Worm (Caenorhabditis elegans) whole organism, young adult: Measurements from ENCODE around the gene Y102A11A.5.
A peak's percentile ranks its signal among the peaks of the same experiment; 100 is the strongest.
"Not testable (repeated sequence)": the region's sequence is repeated elsewhere in the genome, so short reads cannot be mapped to it uniquely, and the experiment has no call there.

Experiments used
- B0035.1 ChIP-seq: sonication (generic microtip); optimal IDR thresholded peaks from 2 replicates; lab custom pipeline; 2016; ENCODE audit warnings: missing genetic modification characterization, mild to moderate bottlenecking, missing compliant biosample characterization, missing genotype, missing genetic modification reagents
- D2030.7 ChIP-seq: fragments of 200-800 bp; sonication (Bioruptor generic); IDR thresholded peaks from 2 replicates; pipeline ENCODE4 v1.3.6; 2022; ENCODE audit warnings: missing genetic modification reagents, missing genetic modification characterization, missing compliant biosample characterization
- F10E7.11 ChIP-seq: sonication (generic microtip); optimal IDR thresholded peaks from 2 replicates; lab custom pipeline; 2017; ENCODE audit warnings: mild to moderate bottlenecking, missing genetic modification characterization, moderate library complexity, missing compliant biosample characterization
- F37B4.10 ChIP-seq: fragments of 200-800 bp; sonication (Bioruptor generic); IDR thresholded peaks from 2 replicates; pipeline ENCODE4 v1.3.6; 2022; ENCODE audit warnings: missing genetic modification characterization, missing compliant biosample characterization
- F49E8.2 ChIP-seq: sonication (generic microtip); optimal IDR thresholded peaks from 3 replicates; lab custom pipeline; 2017; ENCODE audit warnings: missing genetic modification characterization, mild to moderate bottlenecking, missing compliant biosample characterization, antibody characterized with exemption, moderate library complexity; ENCODE audit not compliant: insufficient read depth
- F55B11.4 ChIP-seq: sonication (generic microtip); optimal IDR thresholded peaks from 2 replicates; lab custom pipeline; 2016; ENCODE audit warnings: missing compliant biosample characterization, missing genetic modification characterization, borderline replicate concordance; ENCODE audit not compliant: insufficient read depth
- F57C9.4 ChIP-seq: sonication (generic microtip); optimal IDR thresholded peaks from 2 replicates; lab custom pipeline; 2017; ENCODE audit warnings: mild to moderate bottlenecking, missing genetic modification characterization, missing compliant biosample characterization
- akir-1 ChIP-seq: fragments of 200-800 bp; sonication (Bioruptor generic); optimal IDR thresholded peaks from 2 replicates; lab custom pipeline; 2018; ENCODE audit warnings: mild to moderate bottlenecking, missing genetic modification characterization, moderate library complexity, missing compliant biosample characterization
- ama-1 ChIP-seq, 3 experiments: fragments of 150-350 bp in 1 of 3; sonication (generic microtip) in 2 of 3; optimal IDR thresholded peaks; 2 replicates each; lab custom pipeline; 2014 to 2018; ENCODE audit warnings: missing biosample characterization in 2 of 3, missing genetic modification characterization in 2 of 3, missing genetic modification reagents in 2 of 3
- aptf-3 ChIP-seq: fragments of 200-800 bp; sonication (Bioruptor generic); IDR thresholded peaks from 2 replicates; pipeline ENCODE4 v1.3.6; 2022; ENCODE audit warnings: missing genetic modification characterization, missing compliant biosample characterization
- ceh-100 ChIP-seq: fragments of 200-800 bp; sonication (Bioruptor generic); IDR thresholded peaks from 2 replicates; pipeline ENCODE4 v1.3.6; 2022; ENCODE audit warnings: missing genetic modification reagents, missing genetic modification characterization, missing compliant biosample characterization
- ceh-58 ChIP-seq: fragments of 200-800 bp; sonication (Bioruptor generic); IDR thresholded peaks from 2 replicates; pipeline ENCODE4 v1.3.6; 2022; ENCODE audit warnings: missing genetic modification characterization, missing compliant biosample characterization
- ceh-79 ChIP-seq: sonication (generic microtip); optimal IDR thresholded peaks from 2 replicates; lab custom pipeline; 2017; ENCODE audit warnings: mild to moderate bottlenecking, missing genetic modification characterization, missing compliant biosample characterization
- chd-7 ChIP-seq: sonication (generic microtip); optimal IDR thresholded peaks from 2 replicates; lab custom pipeline; 2016; ENCODE audit warnings: mild to moderate bottlenecking, missing genetic modification characterization, moderate library complexity, missing compliant biosample characterization
- dox-1 ChIP-seq: fragments of 200-800 bp; sonication (Bioruptor generic); IDR thresholded peaks from 2 replicates; pipeline ENCODE4 v1.3.6; 2022; ENCODE audit warnings: missing genetic modification reagents, missing genetic modification characterization, missing compliant biosample characterization
- efl-1 ChIP-seq: fragments of 150-350 bp; optimal IDR thresholded peaks from 2 replicates; lab custom pipeline; 2014; ENCODE audit warnings: missing biosample characterization, missing genetic modification reagents, missing genetic modification characterization
- ekl-4 ChIP-seq: fragments of 200-800 bp; sonication (Bioruptor generic); IDR thresholded peaks from 2 replicates; pipeline ENCODE4 v1.3.6; 2022; ENCODE audit warnings: missing genetic modification reagents, missing genetic modification characterization, missing compliant biosample characterization
- ets-4 ChIP-seq: fragments of 200-800 bp; sonication (Bioruptor generic); optimal IDR thresholded peaks from 2 replicates; lab custom pipeline; 2018; ENCODE audit warnings: mild to moderate bottlenecking, missing genetic modification characterization, missing compliant biosample characterization
- gei-17 ChIP-seq: fragments of 200-800 bp; sonication (Bioruptor generic); optimal IDR thresholded peaks from 2 replicates; lab custom pipeline; 2018; ENCODE audit warnings: mild to moderate bottlenecking, missing genetic modification characterization, missing compliant biosample characterization
- him-1 ChIP-seq: sonication (generic microtip); optimal IDR thresholded peaks from 2 replicates; lab custom pipeline; 2016; ENCODE audit warnings: missing genotype, missing genetic modification reagents, missing genetic modification characterization, missing compliant biosample characterization
- hmg-1.2 ChIP-seq: fragments of 200-800 bp; sonication (Bioruptor generic); IDR thresholded peaks from 2 replicates; pipeline ENCODE4 v1.3.6; 2022; ENCODE audit warnings: missing genetic modification reagents, missing genetic modification characterization, missing compliant biosample characterization
- hsf-1 ChIP-seq: fragments of 200-800 bp; sonication (Bioruptor generic); IDR thresholded peaks from 2 replicates; pipeline ENCODE4 v1.3.6; 2022; ENCODE audit warnings: missing genetic modification reagents, missing genetic modification characterization, missing compliant biosample characterization
- lin-35 ChIP-seq, 3 experiments: fragments of 150-350 bp in 2 of 3; sonication (generic microtip) in 1 of 3; optimal IDR thresholded peaks; 2 replicates each; lab custom pipeline; 2014 to 2018; ENCODE audit warnings: missing biosample characterization in 3 of 3, missing genetic modification characterization in 3 of 3, missing genetic modification reagents in 3 of 3
- madf-6 ChIP-seq: fragments of 200-800 bp; sonication (Bioruptor generic); IDR thresholded peaks from 2 replicates; pipeline ENCODE4 v1.3.6; 2022; ENCODE audit warnings: missing genetic modification reagents, missing genetic modification characterization, missing compliant biosample characterization
- pbrm-1 ChIP-seq: fragments of 200-800 bp; sonication (Bioruptor generic); IDR thresholded peaks from 2 replicates; pipeline ENCODE4 v1.3.6; 2022; ENCODE audit warnings: missing genetic modification reagents, missing genetic modification characterization, missing compliant biosample characterization
- pha-4 ChIP-seq: fragments of 150-350 bp; sonication (generic microtip); optimal IDR thresholded peaks from 2 replicates; lab custom pipeline; 2014; ENCODE audit warnings: missing biosample characterization, missing genetic modification reagents, missing genetic modification characterization
- rpc-1 ChIP-seq, 2 experiments: fragments of 150-350 bp in 1 of 2; sonication (generic microtip) in 1 of 2; optimal IDR thresholded peaks; 2 replicates each; lab custom pipeline; 2014 to 2018; ENCODE audit warnings: missing biosample characterization in 1 of 2, missing genetic modification characterization in 1 of 2, missing genetic modification reagents in 1 of 2, missing genotype in 1 of 2
- sea-2 ChIP-seq: fragments of 200-800 bp; sonication (Bioruptor generic); IDR thresholded peaks from 2 replicates; pipeline ENCODE4 v1.3.6; 2022; ENCODE audit warnings: missing genetic modification characterization, missing compliant biosample characterization
- tbp1 ChIP-seq: fragments of 200-800 bp; sonication (Bioruptor generic); optimal IDR thresholded peaks from 2 replicates; lab custom pipeline; 2018; ENCODE audit warnings: mild to moderate bottlenecking, missing genetic modification characterization, missing compliant biosample characterization
- zfh-2 ChIP-seq: fragments of 200-800 bp; sonication (Bioruptor generic); conservative IDR thresholded peaks from 2 replicates; pipeline ENCODE4 v1.3.6; 2022; ENCODE audit warnings: missing genetic modification reagents, missing genetic modification characterization, missing compliant biosample characterization
- ztf-25 ChIP-seq: fragments of 200-800 bp; sonication (Bioruptor generic); IDR thresholded peaks from 2 replicates; pipeline ENCODE4 v1.3.6; 2022; ENCODE audit warnings: missing genetic modification reagents, missing genetic modification characterization, missing compliant biosample characterization
- ztf-3 ChIP-seq: fragments of 200-800 bp; sonication (Bioruptor generic); optimal IDR thresholded peaks from 2 replicates; lab custom pipeline; 2018; ENCODE audit warnings: mild to moderate bottlenecking, missing genetic modification characterization, missing compliant biosample characterization

The Y102A11A.5 gene

DNA sequence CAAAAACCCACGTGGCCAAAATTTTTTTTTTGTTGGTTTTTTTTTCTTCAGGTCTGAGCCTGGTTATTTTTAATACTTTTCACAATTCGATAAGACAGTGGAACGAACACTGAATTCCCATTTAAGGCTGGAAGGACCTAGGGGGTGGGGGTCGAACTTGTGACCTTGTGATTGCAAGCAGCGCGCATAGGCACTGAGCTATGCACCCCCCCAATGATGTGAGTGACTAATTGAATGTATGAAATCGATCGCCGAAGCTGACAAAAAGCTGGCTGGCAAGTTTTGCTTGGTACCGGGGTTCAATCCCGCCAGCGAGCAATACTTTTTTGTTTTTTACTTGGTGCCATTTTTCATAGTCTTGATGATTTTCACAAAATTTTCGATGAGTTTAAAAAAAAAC lies 32.6 kb downstream of the Y102A11A.5 start (continued):
- TF ChIP-seq B0035.1 (tag; lab: Kevin White, UChicago) (no peak), gei-17 (GFP tag; lab: Kevin White, UChicago) (no peak), sea-2 (GFP tag; lab: Robert Waterston, UW) (no peak), F10E7.11 (tag; lab: Kevin White, UChicago) (no peak), ceh-58 (no peak), F49E8.2 (no peak), hsf-1 (GFP tag; lab: Robert Waterston, UW) (no peak), aptf-3 (GFP tag; lab: Robert Waterston, UW) (no peak), lin-35 (GFP tag; optimal IDR thresholded peaks at IDR 0.05; lab: Kevin White, UChicago) (no peak), ceh-100 (GFP tag; lab: Robert Waterston, UW) (no peak), pbrm-1 (GFP tag; lab: Robert Waterston, UW) (no peak), ama-1 (optimal IDR thresholded peaks at IDR 0.05; lab: Kevin White, UChicago) (no peak), ama-1 (GFP tag; optimal IDR thresholded peaks at IDR 0.05; lab: Kevin White, UChicago) (no peak), akir-1 (GFP tag; lab: Kevin White, UChicago) (no peak)
- TF ChIP-seq, all 124 proteins: peak for 10

DNA sequence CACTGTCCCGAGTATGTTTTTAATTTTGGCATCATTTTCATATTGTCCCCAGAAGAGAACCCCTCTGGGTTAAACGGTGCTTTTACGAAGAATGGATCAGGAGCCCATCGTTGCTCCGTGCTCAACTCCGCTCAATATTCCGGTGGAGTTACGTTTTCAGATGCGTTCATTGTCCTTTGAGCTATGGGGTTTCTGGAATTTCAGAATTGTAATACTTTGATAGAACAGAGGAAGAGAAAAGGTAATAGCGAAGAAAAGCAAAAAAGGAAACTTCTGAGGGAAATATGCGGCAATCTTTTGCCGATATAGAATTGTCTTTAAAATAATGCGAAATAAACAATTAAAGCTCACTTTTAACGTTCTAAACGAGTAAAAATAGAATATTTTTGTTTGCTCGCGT lies 33.5 kb downstream of the Y102A11A.5 start, which contains the start of gene Y40A1A.3:
Y40A1A.3 (minus strand) TSS at position 101 of the 400 bp plus-strand sequence.
- TF ChIP-seq ets-4 (GFP tag; lab: Kevin White, UChicago) (no peak), ceh-58 (no peak), F55B11.4 (no peak), D2030.7 (no peak), ztf-3 (GFP tag; lab: Kevin White, UChicago) (no peak), pha-4 (no peak), sea-2 (GFP tag; lab: Robert Waterston, UW) (no peak), F37B4.10 (GFP tag; lab: Robert Waterston, UW) (no peak), ztf-25 (GFP tag; lab: Robert Waterston, UW) (no peak), ceh-79 (tag; lab: Kevin White, UChicago) (no peak), chd-7 (no peak), him-1 (tag; lab: Kevin White, UChicago) (no peak), ekl-4 (GFP tag; lab: Robert Waterston, UW) (no peak)

DNA sequence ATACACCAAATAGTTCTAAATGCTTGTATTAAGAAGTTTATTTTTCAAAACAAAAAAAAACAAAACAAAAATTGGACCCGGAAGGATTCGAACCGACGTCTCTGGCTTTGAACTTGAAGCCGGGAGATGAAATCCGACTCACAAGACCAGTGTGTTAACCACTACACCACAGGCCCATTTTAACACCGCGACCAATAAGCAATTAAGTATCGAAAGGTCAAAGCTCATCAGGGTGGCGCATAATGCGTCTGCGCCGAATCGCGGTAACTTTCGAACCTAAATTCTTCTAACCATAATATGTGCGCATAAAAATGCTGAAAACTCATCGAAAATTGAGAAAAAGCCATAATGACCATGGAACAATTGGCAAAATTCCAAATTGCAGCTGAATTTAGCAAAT lies 37.2 kb downstream of the Y102A11A.5 start:
- not testable (repeated sequence) for TF ChIP-seq rpc-1 (optimal IDR thresholded peaks at IDR 0.05; lab: Kevin White, UChicago)
- TF ChIP-seq rpc-1 (tag; optimal IDR thresholded peaks at IDR 0.05; lab: Kevin White, UChicago) (peak; percentile 52), tbp1 (GFP tag; lab: Kevin White, UChicago) (peak; percentile 54)

DNA sequence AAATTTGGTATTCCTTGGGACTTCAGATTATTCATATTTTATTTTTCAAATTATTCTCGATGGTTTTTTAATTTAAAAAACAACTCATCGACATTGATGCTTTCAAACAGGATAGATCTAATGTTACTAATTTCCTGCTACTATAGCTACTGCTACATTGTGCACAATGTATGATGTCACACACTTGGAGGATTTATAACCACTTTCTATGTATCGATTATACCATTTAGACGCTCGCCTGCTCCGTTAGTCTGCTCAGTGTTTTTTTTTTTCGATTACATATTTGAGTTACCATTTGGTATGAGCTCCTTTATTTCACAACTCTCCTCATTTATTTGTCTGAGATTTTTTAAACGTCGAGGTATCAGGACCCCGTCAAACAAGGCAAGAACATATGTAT lies 41.0 kb downstream of the Y102A11A.5 start, which contains the start of gene Y40A1A.2:
Y40A1A.2 (plus strand) TSS at position 301 of the 400 bp plus-strand sequence.
- TF ChIP-seq zfh-2 (GFP tag; lab: Robert Waterston, UW) = no peak
- TF ChIP-seq F57C9.4 = no peak
- no peak for TF ChIP-seq madf-6 (GFP tag; lab: Robert Waterston, UW)

DNA sequence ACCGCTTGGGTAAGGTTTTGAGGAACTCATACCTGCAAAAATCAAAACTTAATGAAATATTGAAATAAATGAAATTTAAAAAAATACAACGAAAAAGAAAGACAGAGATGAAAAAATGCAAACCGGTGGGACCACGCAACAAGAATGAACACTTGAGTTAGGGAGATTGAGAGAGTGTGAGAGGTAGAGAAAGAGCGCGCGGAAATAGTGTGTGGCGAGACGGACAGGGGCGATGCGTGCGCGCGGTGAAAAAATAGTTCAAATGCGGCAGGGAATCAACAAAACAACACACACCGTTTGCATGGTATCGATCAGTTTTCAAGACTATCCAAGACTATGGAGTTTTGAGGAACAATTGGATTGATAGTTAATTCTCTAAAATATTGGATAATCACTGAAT lies 41.8 kb downstream of the Y102A11A.5 start, which contains the start of gene meg-3:
meg-3 (minus strand) TSS at position 32 of the 400 bp plus-strand sequence.
- TF ChIP-seq hmg-1.2 (peak; percentile 79), sea-2 (GFP tag; lab: Robert Waterston, UW) (no peak), D2030.7 (0 out of 2 replicates have a peak, but pooled peaks have one; percentile 17), gei-17 (GFP tag; lab: Kevin White, UChicago) (peak; percentile 58), dox-1 (GFP tag; lab: Robert Waterston, UW) (peak; percentile 48; the same call in 1 of the 2 replicates), efl-1 (GFP tag; lab: Kevin White, UChicago) (peak; percentile 2)
